Fruit fly (Drosophila melanogaster): Measurements from ENCODE around the gene Tudor-SN.

The Tudor-SN gene

DNA sequence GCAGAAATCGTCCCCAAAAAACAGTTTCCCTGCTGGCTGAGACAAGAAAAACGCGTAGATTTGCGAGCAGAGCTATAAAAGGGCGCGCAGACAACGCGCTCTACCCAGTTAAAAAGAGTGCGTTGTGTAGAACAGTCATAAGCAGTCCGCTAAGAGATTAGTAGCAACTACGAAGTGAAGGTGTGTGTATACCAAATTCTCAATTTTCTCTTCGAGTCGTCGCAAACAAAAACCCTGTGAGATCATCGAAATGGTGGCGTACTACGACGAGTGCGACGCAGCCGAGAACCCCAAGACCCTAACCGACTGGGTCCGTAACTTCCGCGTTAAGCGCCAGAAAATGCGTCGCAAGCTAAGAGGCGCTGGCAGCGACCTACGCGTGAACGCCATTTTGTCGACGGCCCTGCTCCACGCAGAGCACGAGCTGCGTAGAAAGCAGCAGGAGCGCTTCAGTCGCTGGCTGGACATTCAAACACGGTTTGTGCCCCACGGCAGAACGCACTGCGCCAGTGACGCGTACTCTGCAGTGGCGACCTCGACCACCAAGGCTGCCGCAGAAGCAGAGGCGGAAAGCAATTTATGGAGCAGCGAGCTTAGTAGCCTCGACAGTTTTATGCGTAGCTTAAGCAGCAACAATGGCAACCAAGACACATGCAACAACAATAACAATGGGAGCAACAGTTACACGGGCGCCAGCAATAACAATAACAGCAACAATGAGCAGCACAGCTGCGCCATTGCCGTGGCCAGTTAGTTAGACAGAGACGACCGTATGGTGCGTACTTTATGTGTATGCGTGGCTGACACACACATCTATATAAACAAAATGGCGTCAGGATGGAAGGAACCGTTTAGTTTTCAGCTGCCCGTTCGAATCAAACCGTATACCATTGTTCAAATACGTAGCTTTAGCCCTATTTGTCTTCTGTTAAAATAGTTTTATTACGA is 39.9 kb downstream of the Tudor-SN start (continued):
- TF ChIP-seq Camta (GFP tag; optimal IDR thresholded peaks at IDR 0.05) (no peak), CG14667 (GFP tag; IDR thresholded peaks at IDR 0.05) (no peak), CG11695 (GFP tag; IDR thresholded peaks at IDR 0.05) (peak; percentile 6; the same call in 1 of the 3 replicates), CG12219 (GFP tag; optimal IDR thresholded peaks at IDR 0.05) (peak; percentile 21), Hmr (GFP tag; optimal IDR thresholded peaks at IDR 0.05) (peak; percentile 49), CG4360 (GFP tag; IDR thresholded peaks at IDR 0.05) (peak; percentile 80), Awh (GFP tag; IDR thresholded peaks at IDR 0.05) (peak; percentile 32; the same call in 1 of the 2 replicates), CG6813 (GFP tag; optimal IDR thresholded peaks at IDR 0.05) (peak; percentile 40), CG11085 (GFP tag; IDR thresholded peaks at IDR 0.05) (peak; percentile 5; the same call in 1 of the 2 replicates), crp (GFP tag; optimal IDR thresholded peaks at IDR 0.05) (peak in 1 of 2 experiments; percentile 46), seq (GFP tag; IDR thresholded peaks at IDR 0.05) (peak; percentile 43; the same call in 1 of the 2 replicates), Bgb (GFP tag; IDR thresholded peaks at IDR 0.05; ENCODE audit: partially characterized antibody) (peak; percentile 65), repo (GFP tag; optimal IDR thresholded peaks at IDR 0.05) (no peak), CG10431 (GFP tag; optimal IDR thresholded peaks at IDR 0.05) (peak; percentile 58), CrebB (tag; optimal IDR thresholded peaks at IDR 0.05) (peak; percentile 1), jumu (GFP tag; optimal IDR thresholded peaks at IDR 0.05) (peak; percentile 8), HLH3B (GFP tag; IDR thresholded peaks at IDR 0.05) (peak; percentile 11; the same call in 1 of the 2 replicates), caup (GFP tag; optimal IDR thresholded peaks at IDR 0.05; ENCODE audit: severe bottlenecking) (peak; percentile 10), Nf-YC (tag; optimal IDR thresholded peaks at IDR 0.05) (peak; percentile 24), CG6175 (GFP tag; IDR thresholded peaks at IDR 0.05) (peak; percentile 72; the same call in 1 of the 3 replicates), MBD-R2 (GFP tag; IDR thresholded peaks at IDR 0.05) (no peak), nmo (GFP tag; optimal IDR thresholded peaks at IDR 0.05) (peak; percentile 14), onecut (GFP tag; IDR thresholded peaks at IDR 0.05) (peak; percentile 3; the same call in 1 of the 2 replicates), HLHmδ (GFP tag; optimal IDR thresholded peaks at IDR 0.05) (peak; percentile 74), H2.0 (GFP tag; IDR thresholded peaks at IDR 0.05) (0 out of 2 replicates have a peak, but pooled peaks have one; percentile 10), CG32532 (GFP tag; IDR thresholded peaks at IDR 0.05) (peak; percentile 32; the same call in 1 of the 2 replicates), jigr1 (GFP tag; IDR thresholded peaks at IDR 0.05) (no peak), dm (GFP tag; optimal IDR thresholded peaks at IDR 0.05) (no peak), Trl (optimal IDR thresholded peaks at IDR 0.05) (peak in 1 of 2 experiments; percentile 28), Trl (GFP tag; optimal IDR thresholded peaks at IDR 0.05) (peak; percentile 22), CG10321 (GFP tag; IDR thresholded peaks at IDR 0.05) (peak; percentile 96), lilli (GFP tag; optimal IDR thresholded peaks at IDR 0.05) (peak; percentile 78), nom (GFP tag; optimal IDR thresholded peaks at IDR 0.05) (peak; percentile 78), Med (GFP tag) (peak; percentile 85), Hand (GFP tag; optimal IDR thresholded peaks at IDR 0.05) (peak; percentile 1), ind (GFP tag; optimal IDR thresholded peaks at IDR 0.05) (no peak), Deaf1 (tag; optimal IDR thresholded peaks at IDR 0.05) (peak; percentile 40), otp (GFP tag; IDR thresholded peaks at IDR 0.05) (peak; percentile 10; the same call in 1 of the 3 replicates), CG13624 (GFP tag; optimal IDR thresholded peaks at IDR 0.05) (peak; percentile 83), CG10959 (GFP tag; IDR thresholded peaks at IDR 0.05) (peak; percentile 9; the same call in 1 of the 2 replicates), ftz-f1 (GFP tag; optimal IDR thresholded peaks at IDR 0.05) (peak; percentile 89), E2f1 (GFP tag; IDR thresholded peaks at IDR 0.05) (no peak; the same call in 1 of the 2 replicates), Adf1 (GFP tag; IDR thresholded peaks at IDR 0.05) (peak; percentile 73), CG34376 (GFP tag; optimal IDR thresholded peaks at IDR 0.05) (peak; percentile 64), CG1647 (GFP tag; optimal IDR thresholded peaks at IDR 0.05) (no peak), tna (GFP tag; IDR thresholded peaks at IDR 0.05; ENCODE audit: partially characterized antibody) (0 out of 2 replicates have a peak, but pooled peaks have one; percentile 11), pfk (GFP tag; optimal IDR thresholded peaks at IDR 0.05) (peak; percentile 33)
